Fruit fly (Drosophila melanogaster) whole organism, embryonic: ENCODE measurements around the gene Ask1.

ENCODE experiments used
- Antp ChIP-seq: fragments of 200-800 bp; sonication (Bioruptor generic); optimal IDR thresholded peaks from 3 replicates; lab custom pipeline; 2016; ENCODE audit warnings: missing biosample characterization, missing genetic modification characterization
- BtbVII ChIP-seq: fragments of 200-800 bp; sonication (Bioruptor generic); optimal IDR thresholded peaks from 3 replicates; lab custom pipeline; 2017; ENCODE audit warnings: missing biosample characterization, mild to moderate bottlenecking, missing genetic modification characterization
- CG10209 ChIP-seq: fragments of 200-800 bp; sonication (Bioruptor generic); optimal IDR thresholded peaks from 3 replicates; lab custom pipeline; 2017; ENCODE audit warnings: missing biosample characterization, mild to moderate bottlenecking, missing genetic modification characterization, missing genetic modification reagents
- CG10321 ChIP-seq: fragments of 200-800 bp; sonication (Bioruptor generic); IDR thresholded peaks from 2 replicates; pipeline ENCODE4 v1.3.6; 2022; ENCODE audit warnings: missing biosample characterization, missing genetic modification characterization
- CG11695 ChIP-seq: fragments of 200-800 bp; sonication (Bioruptor generic); IDR thresholded peaks from 3 replicates; pipeline ENCODE4 v1.3.6; 2022; ENCODE audit warnings: missing biosample characterization, missing genetic modification characterization
- CG12744 ChIP-seq: fragments of 200-800 bp; sonication (Bioruptor generic); optimal IDR thresholded peaks from 2 replicates; lab custom pipeline; 2016; ENCODE audit warnings: missing biosample characterization, missing genetic modification characterization
- CG13123 ChIP-seq: fragments of 200-800 bp; sonication (Bioruptor generic); optimal IDR thresholded peaks from 2 replicates; lab custom pipeline; 2016; ENCODE audit warnings: missing biosample characterization, missing genetic modification characterization
- CG13296 ChIP-seq: fragments of 200-800 bp; sonication (Bioruptor generic); optimal IDR thresholded peaks from 3 replicates; lab custom pipeline; 2018; ENCODE audit warnings: missing biosample characterization, mild to moderate bottlenecking, missing genetic modification characterization
- CG14050 ChIP-seq: fragments of 200-800 bp; sonication (Bioruptor generic); IDR thresholded peaks from 3 replicates; pipeline ENCODE4 v1.3.6; 2022; ENCODE audit warnings: missing biosample characterization, missing genetic modification characterization
- CG14667 ChIP-seq: fragments of 200-800 bp; sonication (Bioruptor generic); IDR thresholded peaks from 2 replicates; pipeline ENCODE4 v1.3.6; 2022; ENCODE audit warnings: missing biosample characterization, missing genetic modification characterization
- CG14860 ChIP-seq: fragments of 200-800 bp; sonication (Bioruptor generic); IDR thresholded peaks from 3 replicates; pipeline ENCODE4 v1.3.6; 2022; ENCODE audit warnings: missing biosample characterization, missing genetic modification characterization; ENCODE audit not compliant: partially characterized antibody
- CG16813 ChIP-seq: fragments of 200-800 bp; sonication (Bioruptor generic); IDR thresholded peaks from 3 replicates; pipeline ENCODE4 v1.3.6; 2022; ENCODE audit warnings: missing biosample characterization, missing genetic modification characterization; ENCODE audit not compliant: partially characterized antibody
- CG16863 ChIP-seq: fragments of 200-800 bp; sonication (Bioruptor generic); optimal IDR thresholded peaks from 3 replicates; lab custom pipeline; 2016; ENCODE audit warnings: missing biosample characterization, missing genetic modification characterization
- CG17186 ChIP-seq: fragments of 200-800 bp; sonication (Bioruptor generic); optimal IDR thresholded peaks from 3 replicates; lab custom pipeline; 2017; ENCODE audit warnings: missing biosample characterization, missing genetic modification reagents, missing genetic modification characterization
- CG17568 ChIP-seq: fragments of 200-800 bp; sonication (Bioruptor generic); optimal IDR thresholded peaks from 2 replicates; lab custom pipeline; 2018; ENCODE audit warnings: missing biosample characterization, mild to moderate bottlenecking, missing genetic modification characterization, moderate library complexity
- CG17612 ChIP-seq: fragments of 200-800 bp; sonication (Bioruptor generic); IDR thresholded peaks from 2 replicates; pipeline ENCODE4 v1.3.6; 2022; ENCODE audit warnings: missing biosample characterization, missing genetic modification characterization
- CG18011 ChIP-seq: fragments of 200-800 bp; sonication (Bioruptor generic); optimal IDR thresholded peaks from 2 replicates; lab custom pipeline; 2017; ENCODE audit warnings: missing biosample characterization, missing genetic modification characterization, mild to moderate bottlenecking, moderate library complexity, missing genotype
- CG18599 ChIP-seq: fragments of 200-800 bp; sonication (Bioruptor generic); optimal IDR thresholded peaks from 3 replicates; lab custom pipeline; 2017; ENCODE audit warnings: missing biosample characterization, missing genetic modification characterization, mild to moderate bottlenecking, moderate library complexity, missing genetic modification reagents
- CG32532 ChIP-seq: fragments of 200-800 bp; sonication (Bioruptor generic); IDR thresholded peaks from 2 replicates; pipeline ENCODE4 v1.3.6; 2022; ENCODE audit warnings: missing biosample characterization, missing genetic modification characterization
- CG34376 ChIP-seq: fragments of 200-800 bp; sonication (Bioruptor generic); optimal IDR thresholded peaks from 2 replicates; lab custom pipeline; 2018; ENCODE audit warnings: missing biosample characterization, mild to moderate bottlenecking, missing genetic modification characterization
- CG4424 ChIP-seq: fragments of 200-800 bp; sonication (Bioruptor generic); optimal IDR thresholded peaks from 3 replicates; lab custom pipeline; 2016; ENCODE audit warnings: missing biosample characterization, missing genetic modification characterization
- CG6765 ChIP-seq: fragments of 200-800 bp; sonication (Bioruptor generic); optimal IDR thresholded peaks from 3 replicates; lab custom pipeline; 2017; ENCODE audit warnings: missing biosample characterization, mild to moderate bottlenecking, missing genetic modification characterization
- CG7963 ChIP-seq: fragments of 200-800 bp; sonication (Bioruptor generic); IDR thresholded peaks from 3 replicates; pipeline ENCODE4 v1.3.6; 2022; ENCODE audit warnings: missing biosample characterization, missing genetic modification characterization; ENCODE audit not compliant: partially characterized antibody
- CG9437 ChIP-seq: fragments of 200-800 bp; sonication (Bioruptor generic); optimal IDR thresholded peaks from 2 replicates; lab custom pipeline; 2018; ENCODE audit warnings: missing biosample characterization, mild to moderate bottlenecking, missing genetic modification characterization
- CrebB ChIP-seq: fragments of 200-800 bp; sonication (Bioruptor generic); optimal IDR thresholded peaks from 3 replicates; lab custom pipeline; 2018; ENCODE audit warnings: missing biosample characterization, mild to moderate bottlenecking, missing genetic modification characterization
- Dek ChIP-seq: fragments of 200-800 bp; sonication (Bioruptor generic); optimal IDR thresholded peaks from 3 replicates; lab custom pipeline; 2019; ENCODE audit warnings: missing biosample characterization, mild to moderate bottlenecking, missing genetic modification characterization, moderate library complexity
- Dfd ChIP-seq, 2 experiments: fragments of >200 bp; optimal IDR thresholded peaks; 2 replicates each; lab custom pipeline; 2017; ENCODE audit warnings: missing biosample characterization in 2 of 2, missing genetic modification characterization in 2 of 2
- Doc2 ChIP-seq: fragments of 200-800 bp; sonication (Bioruptor generic); IDR thresholded peaks from 2 replicates; pipeline ENCODE4 v1.3.6; 2022; ENCODE audit warnings: missing biosample characterization, missing genetic modification characterization
- Fer1 ChIP-seq: fragments of 200-800 bp; sonication (Bioruptor generic); optimal IDR thresholded peaks from 2 replicates; lab custom pipeline; 2017; ENCODE audit warnings: missing biosample characterization, mild to moderate bottlenecking, missing genetic modification characterization
- HLHmδ ChIP-seq: fragments of 200-800 bp; sonication (Bioruptor generic); optimal IDR thresholded peaks from 2 replicates; lab custom pipeline; 2018; ENCODE audit warnings: missing biosample characterization, mild to moderate bottlenecking, missing genetic modification characterization, moderate library complexity
- Hmx ChIP-seq: fragments of 200-800 bp; sonication (Bioruptor generic); optimal IDR thresholded peaks from 2 replicates; lab custom pipeline; 2016; ENCODE audit warnings: missing biosample characterization, missing genetic modification characterization
- Max ChIP-seq: fragments of 200-800 bp; sonication (Bioruptor generic); optimal IDR thresholded peaks from 2 replicates; lab custom pipeline; 2016; ENCODE audit warnings: missing biosample characterization, mild to moderate bottlenecking, missing genetic modification characterization
- NC2β ChIP-seq: fragments of 200-800 bp; sonication (Bioruptor generic); optimal IDR thresholded peaks from 2 replicates; lab custom pipeline; 2016; ENCODE audit warnings: missing biosample characterization, missing genetic modification characterization
- Neu2 ChIP-seq: fragments of 200-800 bp; sonication (Bioruptor generic); optimal IDR thresholded peaks from 3 replicates; lab custom pipeline; 2016; ENCODE audit warnings: missing biosample characterization, missing genetic modification characterization, borderline replicate concordance
- ap ChIP-seq: fragments of 200-800 bp; sonication (Bioruptor generic); IDR thresholded peaks from 2 replicates; pipeline ENCODE4 v1.3.6; 2022; ENCODE audit warnings: missing biosample characterization, missing genetic modification characterization
- az2 ChIP-seq: fragments of 200-800 bp; sonication (Bioruptor generic); optimal IDR thresholded peaks from 3 replicates; lab custom pipeline; 2016; ENCODE audit warnings: missing biosample characterization, missing genetic modification characterization
- bowl ChIP-seq: fragments of 200-800 bp; sonication (Bioruptor generic); IDR thresholded peaks from 2 replicates; pipeline ENCODE4 v1.3.6; 2022; ENCODE audit warnings: missing biosample characterization, missing genetic modification characterization
- ci ChIP-seq: fragments of 200-800 bp; sonication (Bioruptor generic); IDR thresholded peaks from 3 replicates; pipeline ENCODE4 v1.3.6; 2022; ENCODE audit warnings: missing biosample characterization, missing genetic modification characterization
- crc ChIP-seq: fragments of 200-800 bp; sonication (Bioruptor generic); optimal IDR thresholded peaks from 2 replicates; lab custom pipeline; 2016; ENCODE audit warnings: missing biosample characterization, missing genetic modification characterization
- emc ChIP-seq: fragments of 200-800 bp; sonication (Bioruptor generic); optimal IDR thresholded peaks from 2 replicates; lab custom pipeline; 2016; ENCODE audit warnings: missing biosample characterization, missing genetic modification characterization
- oc ChIP-seq: fragments of 200-800 bp; sonication (Bioruptor generic); optimal IDR thresholded peaks from 2 replicates; lab custom pipeline; 2018; ENCODE audit warnings: missing biosample characterization, mild to moderate bottlenecking, missing genetic modification characterization, moderate library complexity
- onecut ChIP-seq: fragments of 200-800 bp; sonication (Bioruptor generic); IDR thresholded peaks from 2 replicates; pipeline ENCODE4 v1.3.6; 2022; ENCODE audit warnings: missing biosample characterization, missing genetic modification characterization
- psq ChIP-seq: fragments of 200-800 bp; sonication (Bioruptor generic); optimal IDR thresholded peaks from 2 replicates; lab custom pipeline; 2017; ENCODE audit warnings: missing biosample characterization, missing genetic modification characterization
- repo ChIP-seq: fragments of 200-800 bp; sonication (Bioruptor generic); optimal IDR thresholded peaks from 2 replicates; lab custom pipeline; 2016; ENCODE audit warnings: missing biosample characterization, missing genetic modification characterization
- sc ChIP-seq, 3 experiments: fragments of >200 bp in 2 of 3; fragments of 200-800 bp in 1 of 3; sonication (Bioruptor generic) in 1 of 3; optimal IDR thresholded peaks; 2 replicates in 2 of 3; 3 replicates in 1 of 3; lab custom pipeline; 2017; ENCODE audit warnings: mild to moderate bottlenecking in 1 of 3, missing biosample characterization in 1 of 3, missing genetic modification characterization in 1 of 3, missing genetic modification reagents in 1 of 3
- shn ChIP-seq: fragments of 200-800 bp; sonication (Bioruptor generic); optimal IDR thresholded peaks from 3 replicates; lab custom pipeline; 2016; ENCODE audit warnings: missing biosample characterization, missing genetic modification characterization
- sr ChIP-seq: fragments of 200-800 bp; sonication (Bioruptor generic); IDR thresholded peaks from 3 replicates; pipeline ENCODE4 v1.3.6; 2022; ENCODE audit warnings: missing biosample characterization, missing genetic modification characterization
- twi ChIP-seq: fragments of 200-800 bp; optimal IDR thresholded peaks from 2 replicates; lab custom pipeline; 2019; ENCODE audit warnings: missing biosample characterization, mild to moderate bottlenecking, missing genetic modification characterization, moderate library complexity
- zen2 ChIP-seq: fragments of 200-800 bp; sonication (Bioruptor generic); IDR thresholded peaks from 3 replicates; pipeline ENCODE4 v1.3.6; 2022; ENCODE audit warnings: missing biosample characterization, missing genetic modification characterization; ENCODE audit not compliant: partially characterized antibody

Ask1 gene

dm6 chr3R:19847591-19848256 is 31.8 kb upstream of the Ask1 start (continued):
- TF ChIP-seq CG10209 (GFP tag; lab: Kevin White, UChicago) (peak; percentile 65), CG14050 (GFP tag; lab: Robert Waterston, UW) (no peak), NC2β (GFP tag; lab: Kevin White, UChicago) (peak; percentile 31), CG17612 (GFP tag; lab: Robert Waterston, UW) (no peak), bowl (no peak), CG14860 (no peak), az2 (no peak), Doc2 (GFP tag; lab: Robert Waterston, UW) (no peak), CG11695 (GFP tag; lab: Robert Waterston, UW) (no peak; the same call in 1 of the 3 replicates), CG18599 (no peak), oc (tag; lab: Kevin White, UChicago) (peak; percentile 60), onecut (peak; percentile 90), CG17186 (GFP tag; lab: Kevin White, UChicago) (no peak), twi (tag; lab: Kevin White, UChicago) (peak; percentile 18), CG34376 (GFP tag; lab: Kevin White, UChicago) (peak; percentile 63), CG32532 (no peak), CG10321 (GFP tag; lab: Robert Waterston, UW) (no peak), Max (GFP tag; lab: Kevin White, UChicago) (no peak), emc (GFP tag; lab: Kevin White, UChicago) (no peak), CG9437 (GFP tag; lab: Kevin White, UChicago) (no peak), Dek (tag; lab: Kevin White, UChicago) (peak; percentile 37), crc (no peak), psq (GFP tag; lab: Kevin White, UChicago) (peak; percentile 75), sc (optimal IDR thresholded peaks at IDR 0.05; lab: Kevin White, UChicago) (no peak), sc (GFP tag; optimal IDR thresholded peaks at IDR 0.05; lab: Kevin White, UChicago) (peak; percentile 12), CG4424 (peak; percentile 1), ci (GFP tag; lab: Robert Waterston, UW) (peak; percentile 65; the same call in 2 of the 3 replicates), CG6765 (GFP tag; lab: Kevin White, UChicago) (peak; percentile 68), CG7963 (no peak), CG13296 (GFP tag; lab: Kevin White, UChicago) (peak; percentile 66), zen2 (GFP tag; lab: Robert Waterston, UW) (no peak), BtbVII (GFP tag; lab: Kevin White, UChicago) (peak; percentile 46), Dfd (GFP tag; optimal IDR thresholded peaks at IDR 0.05; lab: Kevin White, UChicago) (no peak), sr (GFP tag; lab: Robert Waterston, UW) (peak; percentile 20; the same call in 1 of the 3 replicates), repo (no peak), CG14667 (GFP tag; lab: Robert Waterston, UW) (no peak), Hmx (no peak), CG16813 (no peak), CG16863 (GFP tag; lab: Kevin White, UChicago) (peak; percentile 17), HLHmδ (GFP tag; lab: Kevin White, UChicago) (no peak), Neu2 (GFP tag; lab: Kevin White, UChicago) (peak; percentile 87), shn (GFP tag; lab: Kevin White, UChicago) (peak; percentile 26), ap (GFP tag; lab: Robert Waterston, UW) (no peak), CG13123 (GFP tag; lab: Kevin White, UChicago) (no peak), Fer1 (GFP tag; lab: Kevin White, UChicago) (peak; percentile 43), CrebB (tag; lab: Kevin White, UChicago) (peak; percentile 78), CG18011 (GFP tag; lab: Kevin White, UChicago) (no peak), CG17568 (GFP tag; lab: Kevin White, UChicago) (peak; percentile 82), CG12744 (GFP tag; lab: Kevin White, UChicago) (peak; percentile 23), Antp (GFP tag; lab: Kevin White, UChicago) (no peak)
